Worm (Caenorhabditis elegans) whole organism, L2 larva: ENCODE data around the gene rpb-6.

Experiments
- ZK546.5 ChIP-seq: sonication (generic microtip); optimal IDR thresholded peaks from 2 replicates; lab custom pipeline; 2017; ENCODE audit warnings: missing biosample characterization, missing genetic modification characterization
- alr-1 ChIP-seq: fragments of 150-350 bp; optimal IDR thresholded peaks from 2 replicates; lab custom pipeline; 2014; ENCODE audit warnings: missing biosample characterization, missing genetic modification characterization
- blmp-1 ChIP-seq: sonication (generic microtip); optimal IDR thresholded peaks from 2 replicates; lab custom pipeline; 2017; ENCODE audit warnings: missing genetic modification characterization, mild to moderate bottlenecking, missing compliant biosample characterization, antibody characterized with exemption, moderate library complexity; ENCODE audit not compliant: insufficient read depth
- egl-27 ChIP-seq: sonication (generic microtip); optimal IDR thresholded peaks from 3 replicates; lab custom pipeline; 2017; ENCODE audit warnings: missing biosample characterization, missing genetic modification reagents, missing genetic modification characterization
- elt-3 ChIP-seq: sonication (generic microtip); optimal IDR thresholded peaks from 2 replicates; lab custom pipeline; 2017; ENCODE audit warnings: missing biosample characterization, missing genetic modification characterization
- nhr-129 ChIP-seq: fragments of 150-350 bp; optimal IDR thresholded peaks from 2 replicates; lab custom pipeline; 2014; ENCODE audit warnings: missing biosample characterization, missing genetic modification characterization
- nhr-237 ChIP-seq: fragments of 150-350 bp; optimal IDR thresholded peaks from 2 replicates; lab custom pipeline; 2014; ENCODE audit warnings: missing biosample characterization, missing genetic modification characterization
- nhr-6 ChIP-seq: fragments of 150-350 bp; optimal IDR thresholded peaks from 2 replicates; lab custom pipeline; 2014; ENCODE audit warnings: missing biosample characterization, missing genetic modification characterization
- unc-62 ChIP-seq: fragments of 150-350 bp; optimal IDR thresholded peaks from 2 replicates; lab custom pipeline; 2014; ENCODE audit warnings: missing biosample characterization, missing genetic modification reagents, missing genetic modification characterization
- zag-1 ChIP-seq: fragments of 150-350 bp; optimal IDR thresholded peaks from 2 replicates; lab custom pipeline; 2014; ENCODE audit warnings: missing biosample characterization, missing genetic modification characterization

ce11 chrII:10541923-10542486 lies 37.2 kb upstream of the rpb-6 start, which contains the start of gene pro-1:
- TF ChIP-seq nhr-237 (tag; lab: Kevin White, UChicago) (no peak), blmp-1 (tag; lab: Kevin White, UChicago) (peak; percentile 83), ZK546.5 (no peak), zag-1 (tag; lab: Kevin White, UChicago) (peak; percentile 29), nhr-6 (tag; lab: Kevin White, UChicago) (peak; percentile 85), nhr-129 (tag; lab: Kevin White, UChicago) (peak; percentile 80), elt-3 (tag; lab: Kevin White, UChicago) (no peak), unc-62 (GFP tag; lab: Kevin White, UChicago) (no peak), egl-27 (tag; lab: Kevin White, UChicago) (no peak), alr-1 (tag; lab: Kevin White, UChicago) (no peak)
